Fruit fly (Drosophila melanogaster): Measurements from ENCODE around the gene CG11286.

CG11286 gene

DNA sequence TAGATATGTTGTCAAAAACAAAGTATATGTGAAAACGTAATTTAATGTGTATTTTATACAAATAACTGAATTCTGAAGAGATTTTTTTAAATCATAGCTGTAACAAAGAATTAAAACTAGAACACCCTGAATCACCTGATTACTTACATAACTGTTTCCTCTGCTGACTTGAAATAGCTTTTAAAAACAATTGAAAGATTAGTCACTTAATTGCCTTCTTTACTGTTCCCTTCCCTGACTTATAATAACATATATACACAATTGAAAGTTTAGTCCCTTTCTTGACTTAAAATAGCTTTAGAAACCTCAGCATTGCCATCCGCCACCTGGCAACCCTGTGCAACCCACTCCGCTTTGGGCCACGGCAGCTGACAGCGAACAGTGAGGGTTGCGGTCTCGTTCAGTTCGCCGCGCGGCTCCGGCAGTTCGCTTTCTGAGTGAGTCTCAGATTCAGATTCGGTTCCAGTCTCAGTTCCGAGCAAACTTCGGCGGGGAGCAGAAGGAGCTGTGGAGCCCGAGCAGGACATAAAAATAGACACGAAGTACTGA is 42.5 kb upstream of the CG11286 start, which contains the start of gene CG34384 (continued):
- TF ChIP-seq CG10565 (GFP tag; optimal IDR thresholded peaks at IDR 0.05): no peak
- TF ChIP-seq lola (GFP tag; optimal IDR thresholded peaks at IDR 0.05): no peak
- no peak for TF ChIP-seq wor (GFP tag; IDR thresholded peaks at IDR 0.05)
- TF ChIP-seq CG3407 (GFP tag; optimal IDR thresholded peaks at IDR 0.05): no peak
- peak; percentile 19 for TF ChIP-seq NfI (GFP tag; optimal IDR thresholded peaks at IDR 0.05)
- no peak for TF ChIP-seq HLHmδ (GFP tag; optimal IDR thresholded peaks at IDR 0.05)
- TF ChIP-seq pan (optimal IDR thresholded peaks at IDR 0.05): no peak
- no peak for TF ChIP-seq pan (GFP tag; optimal IDR thresholded peaks at IDR 0.05 in 1 of 2, IDR thresholded peaks at IDR 0.05 in 1 of 2)
- no peak for TF ChIP-seq cato (GFP tag; optimal IDR thresholded peaks at IDR 0.05; ENCODE audit: borderline replicate concordance)
- TF ChIP-seq CG2129 (GFP tag; IDR thresholded peaks at IDR 0.05; ENCODE audit: partially characterized antibody): no peak
- TF ChIP-seq Pdp1 (GFP tag; optimal IDR thresholded peaks at IDR 0.05): peak; percentile 21 to 51
- peak; percentile 14 for TF ChIP-seq unpg (GFP tag; optimal IDR thresholded peaks at IDR 0.05)
- TF ChIP-seq nerfin-2 (GFP tag; IDR thresholded peaks at IDR 0.05; ENCODE audit: partially characterized antibody): no peak
- peak; percentile 68 for TF ChIP-seq CG31441 (GFP tag; IDR thresholded peaks at IDR 0.05)
- peak; percentile 45 for TF ChIP-seq CG12391 (tag; optimal IDR thresholded peaks at IDR 0.05)
- TF ChIP-seq CG12104 (GFP tag; optimal IDR thresholded peaks at IDR 0.05): peak; percentile 72
- TF ChIP-seq CG8388 (GFP tag; optimal IDR thresholded peaks at IDR 0.05): peak; percentile 38
- no peak for TF ChIP-seq CG1832 (GFP tag; optimal IDR thresholded peaks at IDR 0.05)
- TF ChIP-seq CG4854 (GFP tag; optimal IDR thresholded peaks at IDR 0.05): peak; percentile 5
- TF ChIP-seq CG12071 (GFP tag; optimal IDR thresholded peaks at IDR 0.05): no peak
- peak; percentile 42 for TF ChIP-seq CG12769 (tag; optimal IDR thresholded peaks at IDR 0.05)
- TF ChIP-seq CG14667 (GFP tag; IDR thresholded peaks at IDR 0.05): no peak
- no peak for TF ChIP-seq vnd (GFP tag; IDR thresholded peaks at IDR 0.05; ENCODE audit: partially characterized antibody)
- no peak for TF ChIP-seq CG10366 (GFP tag; IDR thresholded peaks at IDR 0.05)
- TF ChIP-seq CG10209 (GFP tag; optimal IDR thresholded peaks at IDR 0.05): peak; percentile 33
- TF ChIP-seq lmd (GFP tag; IDR thresholded peaks at IDR 0.05): peak; percentile 36; the same call in 1 of the 2 replicates
- peak; percentile 33 for TF ChIP-seq Dek (tag; optimal IDR thresholded peaks at IDR 0.05)
- peak; percentile 64 for TF ChIP-seq CG15011 (GFP tag; optimal IDR thresholded peaks at IDR 0.05)
- no peak for TF ChIP-seq psq (GFP tag; optimal IDR thresholded peaks at IDR 0.05)
- TF ChIP-seq CG6683 (GFP tag; optimal IDR thresholded peaks at IDR 0.05): peak; percentile 52
- peak; percentile 31 for TF ChIP-seq fd96Cb (tag; optimal IDR thresholded peaks at IDR 0.05)
- no peak for TF ChIP-seq p53 (GFP tag; optimal IDR thresholded peaks at IDR 0.05)
- TF ChIP-seq lbe (GFP tag; optimal IDR thresholded peaks at IDR 0.05): no peak
- TF ChIP-seq CG7357 (GFP tag; IDR thresholded peaks at IDR 0.05): no peak
- peak; percentile 45 for TF ChIP-seq CG10274 (GFP tag; optimal IDR thresholded peaks at IDR 0.05)
- TF ChIP-seq pfk (GFP tag; optimal IDR thresholded peaks at IDR 0.05): no peak
- TF ChIP-seq dm (GFP tag; optimal IDR thresholded peaks at IDR 0.05): no peak
- no peak for TF ChIP-seq CG17612 (GFP tag; IDR thresholded peaks at IDR 0.05)
- TF ChIP-seq abd-A (tag; optimal IDR thresholded peaks at IDR 0.05): peak; percentile 50
- peak; percentile 28 for TF ChIP-seq CG6254 (GFP tag; optimal IDR thresholded peaks at IDR 0.05)
- peak; percentile 59 for TF ChIP-seq sug (tag; optimal IDR thresholded peaks at IDR 0.05)
- no peak for TF ChIP-seq her (GFP tag; optimal IDR thresholded peaks at IDR 0.05)
- 0 out of 2 replicates have a peak, but pooled peaks have one; percentile 30 for TF ChIP-seq seq (GFP tag; IDR thresholded peaks at IDR 0.05)
- peak; percentile 14 for TF ChIP-seq tx (GFP tag; optimal IDR thresholded peaks at IDR 0.05)
- no peak for TF ChIP-seq CG11696 (GFP tag; IDR thresholded peaks at IDR 0.05)
- no peak for TF ChIP-seq Rx (GFP tag; IDR thresholded peaks at IDR 0.05)
- TF ChIP-seq pho (GFP tag; optimal IDR thresholded peaks at IDR 0.05): peak; percentile 65
- TF ChIP-seq luna (GFP tag; optimal IDR thresholded peaks at IDR 0.05): no peak
- TF ChIP-seq Taf1 (GFP tag; IDR thresholded peaks at IDR 0.05): no peak
- no peak for TF ChIP-seq CG31388 (GFP tag; optimal IDR thresholded peaks at IDR 0.05)

Measured in whole organism, embryonic.